Fruit fly (Drosophila melanogaster) whole organism, embryonic: ENCODE data around the gene CG7379.

Experiments
- CG12942 ChIP-seq: fragments of 200-800 bp; sonication (Bioruptor generic); optimal IDR thresholded peaks from 3 replicates; lab custom pipeline; 2016; ENCODE audit warnings: missing biosample characterization, missing genetic modification characterization
- CG15601 ChIP-seq: fragments of 200-800 bp; sonication (Bioruptor generic); optimal IDR thresholded peaks from 3 replicates; lab custom pipeline; 2019; ENCODE audit warnings: missing biosample characterization, mild to moderate bottlenecking, missing genetic modification characterization, moderate library complexity
- CG2889 ChIP-seq: fragments of 200-800 bp; sonication (Bioruptor generic); IDR thresholded peaks from 3 replicates; pipeline ENCODE4 v1.3.6; 2022; ENCODE audit warnings: missing biosample characterization, missing genetic modification characterization
- CG42726 ChIP-seq: fragments of 200-800 bp; sonication (Bioruptor generic); IDR thresholded peaks from 2 replicates; pipeline ENCODE4 v1.3.6; 2022; ENCODE audit warnings: missing biosample characterization, missing genetic modification characterization; ENCODE audit not compliant: partially characterized antibody
- Fer1 ChIP-seq: fragments of 200-800 bp; sonication (Bioruptor generic); optimal IDR thresholded peaks from 2 replicates; lab custom pipeline; 2017; ENCODE audit warnings: missing biosample characterization, mild to moderate bottlenecking, missing genetic modification characterization
- Sin3A ChIP-seq: fragments of >200 bp; optimal IDR thresholded peaks from 2 replicates; lab custom pipeline; 2018
- Vsx1 ChIP-seq: fragments of 200-800 bp; sonication (Bioruptor generic); optimal IDR thresholded peaks from 2 replicates; lab custom pipeline; 2017; ENCODE audit warnings: missing biosample characterization, mild to moderate bottlenecking, missing genetic modification characterization, missing genetic modification reagents
- br ChIP-seq: fragments of >200 bp; optimal IDR thresholded peaks from 2 replicates; lab custom pipeline; 2017
- dm ChIP-seq: fragments of 200-800 bp; sonication (Bioruptor generic); optimal IDR thresholded peaks from 3 replicates; lab custom pipeline; 2016; ENCODE audit warnings: missing biosample characterization, missing genetic modification characterization
- hb ChIP-seq: fragments of 200-800 bp; sonication (Bioruptor generic); IDR thresholded peaks from 3 replicates; pipeline ENCODE4 v1.3.6; 2022; ENCODE audit warnings: missing biosample characterization, missing genetic modification characterization; ENCODE audit not compliant: partially characterized antibody
- jing ChIP-seq: fragments of 200-800 bp; sonication (Bioruptor generic); optimal IDR thresholded peaks from 2 replicates; lab custom pipeline; 2018; ENCODE audit warnings: missing biosample characterization, mild to moderate bottlenecking, missing genetic modification characterization
- ken ChIP-seq: fragments of 200-800 bp; sonication (Bioruptor generic); IDR thresholded peaks from 3 replicates; pipeline ENCODE4 v1.3.6; 2022; ENCODE audit warnings: missing biosample characterization, missing genetic modification characterization
- usp ChIP-seq: fragments of >200 bp; optimal IDR thresholded peaks from 2 replicates; lab custom pipeline; 2017; ENCODE audit warnings: missing biosample characterization, missing genetic modification characterization
- yki ChIP-seq: fragments of >200 bp; optimal IDR thresholded peaks from 3 replicates; lab custom pipeline; 2018

- no peak for TF ChIP-seq CG42726 (GFP tag; lab: Robert Waterston, UW)
- TF ChIP-seq Fer1 (GFP tag; lab: Kevin White, UChicago): no peak
- TF ChIP-seq br (lab: Kevin White, UChicago): no peak
- TF ChIP-seq CG15601 (tag; lab: Kevin White, UChicago): no peak
- TF ChIP-seq jing (GFP tag; lab: Kevin White, UChicago): no peak
- TF ChIP-seq usp (GFP tag; lab: Kevin White, UChicago): no peak
- TF ChIP-seq hb: no peak
- no peak for TF ChIP-seq CG12942 (GFP tag; lab: Kevin White, UChicago)
- TF ChIP-seq CG2889: no peak
- TF ChIP-seq Sin3A: no peak
- no peak for TF ChIP-seq yki (lab: Kevin White, UChicago)
- no peak for TF ChIP-seq Vsx1
- no peak for TF ChIP-seq ken (GFP tag; lab: Robert Waterston, UW)
- TF ChIP-seq dm: no peak
Measured at dm6 chr3R:17789937-17790336, 8.2 kb downstream of the CG7379 start.
